Worm (Caenorhabditis elegans): ENCODE measurements around the gene prdx-3.

ce11 chrIII:4417956-4418355 is 10.7 kb downstream of the prdx-3 start, which contains the start of the genes R07E5.19 and pdcd-2:
- TF ChIP-seq unc-62 (GFP tag; optimal IDR thresholded peaks at IDR 0.05) = no peak
- no peak for TF ChIP-seq lin-39 (tag; optimal IDR thresholded peaks at IDR 0.05)
- no peak for TF ChIP-seq unc-39 (tag; optimal IDR thresholded peaks at IDR 0.05)
- TF ChIP-seq elt-3 (tag; optimal IDR thresholded peaks at IDR 0.05) = no peak
- no peak for TF ChIP-seq zag-1 (tag; optimal IDR thresholded peaks at IDR 0.05)
- TF ChIP-seq Y55F3AM.14 (GFP tag; optimal IDR thresholded peaks at IDR 0.05) = no peak
- no peak for TF ChIP-seq gmeb-1 (tag; optimal IDR thresholded peaks at IDR 0.05)

Measured in whole organism, L2 larva.